Fruit fly (Drosophila melanogaster): ENCODE results near the gene lic.

The lic gene

dm6 chrX:13135702-13136101 lies 44.8 kb downstream of the lic start (continued):
- TF ChIP-seq CG17361 (GFP tag; IDR thresholded peaks at IDR 0.05) (peak; percentile 64), nau (GFP tag; optimal IDR thresholded peaks at IDR 0.05) (peak; percentile 33), gce (GFP tag; IDR thresholded peaks at IDR 0.05) (0 out of 3 replicates have a peak, but pooled peaks have one; percentile 55), CG10543 (GFP tag; optimal IDR thresholded peaks at IDR 0.05) (no peak), CG12659 (GFP tag; optimal IDR thresholded peaks at IDR 0.05) (peak; percentile 33), sr (GFP tag; IDR thresholded peaks at IDR 0.05) (0 out of 3 replicates have a peak, but pooled peaks have one; percentile 33), aop (GFP tag; IDR thresholded peaks at IDR 0.05) (no peak), Dek (tag; optimal IDR thresholded peaks at IDR 0.05) (peak; percentile 15), CG11093 (GFP tag; IDR thresholded peaks at IDR 0.05) (no peak), p53 (GFP tag; optimal IDR thresholded peaks at IDR 0.05) (no peak), CG9215 (GFP tag; IDR thresholded peaks at IDR 0.05) (no peak), gcm (GFP tag; optimal IDR thresholded peaks at IDR 0.05) (peak; percentile 28), bigmax (GFP tag; optimal IDR thresholded peaks at IDR 0.05) (no peak), HLHmδ (GFP tag; optimal IDR thresholded peaks at IDR 0.05) (no peak), CG32772 (GFP tag; IDR thresholded peaks at IDR 0.05) (0 out of 2 replicates have a peak, but pooled peaks have one; percentile 35), Atf3 (GFP tag; optimal IDR thresholded peaks at IDR 0.05) (peak; percentile 36), lmd (GFP tag; IDR thresholded peaks at IDR 0.05) (peak; percentile 53), CG12104 (GFP tag; optimal IDR thresholded peaks at IDR 0.05) (peak; percentile 43), bsh (GFP tag; optimal IDR thresholded peaks at IDR 0.05) (peak in 1 of 2 experiments; percentile 55), run (tag; optimal IDR thresholded peaks at IDR 0.05) (peak; percentile 57), CG5953 (GFP tag; IDR thresholded peaks at IDR 0.05) (peak; percentile 39; the same call in 1 of the 2 replicates), CG2678 (tag; optimal IDR thresholded peaks at IDR 0.05) (peak; percentile 61), CG15269 (tag; optimal IDR thresholded peaks at IDR 0.05) (peak; percentile 73), CG4707 (GFP tag; optimal IDR thresholded peaks at IDR 0.05) (peak; percentile 37), CG11723 (GFP tag; optimal IDR thresholded peaks at IDR 0.05) (no peak), CG3065 (GFP tag; optimal IDR thresholded peaks at IDR 0.05) (no peak), CG1647 (GFP tag; optimal IDR thresholded peaks at IDR 0.05) (no peak), Mrtf (GFP tag; IDR thresholded peaks at IDR 0.05) (peak; percentile 44; the same call in 1 of the 3 replicates), CTCF (GFP tag; optimal IDR thresholded peaks at IDR 0.05) (no peak), nerfin-2 (GFP tag; IDR thresholded peaks at IDR 0.05; ENCODE audit: partially characterized antibody) (no peak), CG6683 (GFP tag; optimal IDR thresholded peaks at IDR 0.05) (no peak), ken (GFP tag; IDR thresholded peaks at IDR 0.05) (peak; percentile 78), CG11085 (GFP tag; IDR thresholded peaks at IDR 0.05) (no peak), kay (GFP tag; optimal IDR thresholded peaks at IDR 0.05) (peak; percentile 19), Hr51 (GFP tag; optimal IDR thresholded peaks at IDR 0.05) (peak; percentile 41 to 81), sens (GFP tag) (peak; percentile 90), Oli (tag; optimal IDR thresholded peaks at IDR 0.05) (peak; percentile 70), dpn (GFP tag; optimal IDR thresholded peaks at IDR 0.05) (peak; percentile 47 to 63), Xrp1 (GFP tag; IDR thresholded peaks at IDR 0.05) (peak; percentile 63), CG11695 (GFP tag; IDR thresholded peaks at IDR 0.05) (peak; percentile 54; the same call in 1 of the 3 replicates), CG2875 (GFP tag; optimal IDR thresholded peaks at IDR 0.05) (peak; percentile 45), salm (tag; optimal IDR thresholded peaks at IDR 0.05) (peak; percentile 20), peb (GFP tag; IDR thresholded peaks at IDR 0.05) (no peak), CG14965 (GFP tag; optimal IDR thresholded peaks at IDR 0.05; ENCODE audit: borderline replicate concordance) (no peak), CG4854 (GFP tag; optimal IDR thresholded peaks at IDR 0.05) (peak; percentile 31), BtbVII (GFP tag; optimal IDR thresholded peaks at IDR 0.05) (no peak), sug (tag; optimal IDR thresholded peaks at IDR 0.05) (no peak), CG5180 (GFP tag; optimal IDR thresholded peaks at IDR 0.05) (peak; percentile 50), Eip74EF (GFP tag; optimal IDR thresholded peaks at IDR 0.05) (peak in 1 of 2 experiments; percentile 2)

Measured in whole organism, embryonic.